Worm (Caenorhabditis elegans): ENCODE data around the gene nas-14.

ce11 chrIV:13149276-13149675 is 21.1 kb upstream of the nas-14 start, which contains the start of gene nlp-79:
- TF ChIP-seq scrt-1 (GFP tag; IDR thresholded peaks at IDR 0.05), result no peak
- no peak for TF ChIP-seq pes-1 (GFP tag; IDR thresholded peaks at IDR 0.05)
